Worm (Caenorhabditis elegans) whole organism, L4/young adult: ENCODE measurements around the gene Y73C8C.3.

Experiments
- W03F9.2 ChIP-seq: fragments of 150-350 bp; optimal IDR thresholded peaks from 2 replicates; lab custom pipeline; 2014; ENCODE audit warnings: missing biosample characterization, missing genetic modification characterization
- dao-5 ChIP-seq: sonication (generic microtip); optimal IDR thresholded peaks from 2 replicates; lab custom pipeline; 2016; ENCODE audit warnings: missing genotype, missing genetic modification characterization, moderate library complexity, missing compliant biosample characterization
- him-1 ChIP-seq: sonication (generic microtip); optimal IDR thresholded peaks from 2 replicates; lab custom pipeline; 2016; ENCODE audit warnings: missing genotype, missing genetic modification reagents, missing genetic modification characterization, missing compliant biosample characterization

Gene Y73C8C.3

ce11 chrV:3144494-3144893 lies 29.4 kb downstream of the Y73C8C.3 start, which contains the start of gene srab-10:
Gene srab-10 (minus strand): TSS chrV:3144594.
- TF ChIP-seq W03F9.2 (tag; lab: Kevin White, UChicago) (no peak), dao-5 (no peak), him-1 (tag; lab: Kevin White, UChicago) (no peak)

ce11 chrV:3145241-3145640 lies 30.2 kb downstream of the Y73C8C.3 start:
- TF ChIP-seq him-1 (tag; lab: Kevin White, UChicago) (no peak), dao-5 (no peak), W03F9.2 (tag; lab: Kevin White, UChicago) (no peak)

ce11 chrV:3146932-3147331 lies 31.9 kb downstream of the Y73C8C.3 start, which contains the start of gene srab-11:
Gene srab-11 (minus strand): TSS chrV:3147032.
- TF ChIP-seq dao-5 (no peak), him-1 (tag; lab: Kevin White, UChicago) (no peak), W03F9.2 (tag; lab: Kevin White, UChicago) (no peak)

ce11 chrV:3149910-3150428 lies 34.9 kb downstream of the Y73C8C.3 start:
- TF ChIP-seq dao-5 (no peak), him-1 (tag; lab: Kevin White, UChicago) (no peak), W03F9.2 (tag; lab: Kevin White, UChicago) (no peak)

- TF ChIP-seq W03F9.2 (tag; lab: Kevin White, UChicago) (no peak), dao-5 (no peak), him-1 (tag; lab: Kevin White, UChicago) (no peak)
Observed at ce11 chrV:3151862-3152261, 36.8 kb downstream of the Y73C8C.3 start, which contains the start of gene srab-6. Gene srab-6 (minus strand): TSS chrV:3151962.

ce11 chrV:3155072-3155471 lies 40.0 kb downstream of the Y73C8C.3 start, which contains the start of gene srab-7:
Gene srab-7 (minus strand): TSS chrV:3155172.
- TF ChIP-seq dao-5 (no peak), him-1 (tag; lab: Kevin White, UChicago) (no peak), W03F9.2 (tag; lab: Kevin White, UChicago) (no peak)

ce11 chrV:3156786-3157185 lies 41.7 kb downstream of the Y73C8C.3 start, which contains the start of gene exh-1:
Gene exh-1 (plus strand): TSS chrV:3157086.
- no peak for TF ChIP-seq dao-5
- TF ChIP-seq W03F9.2 (tag; lab: Kevin White, UChicago), result no peak
- no peak for TF ChIP-seq him-1 (tag; lab: Kevin White, UChicago)

- no peak for TF ChIP-seq dao-5
- no peak for TF ChIP-seq him-1 (tag; lab: Kevin White, UChicago)
- no peak for TF ChIP-seq W03F9.2 (tag; lab: Kevin White, UChicago)
Observed at ce11 chrV:3158379-3158778, 43.3 kb downstream of the Y73C8C.3 start.

ce11 chrV:3159252-3159651 lies 44.2 kb downstream of the Y73C8C.3 start, which contains the start of gene C36C5.12:
Gene C36C5.12 (minus strand): TSS chrV:3159352.
- TF ChIP-seq him-1 (tag; lab: Kevin White, UChicago), result no peak
- no peak for TF ChIP-seq W03F9.2 (tag; lab: Kevin White, UChicago)
- no peak for TF ChIP-seq dao-5

ce11 chrV:3162299-3162698 lies 47.2 kb downstream of the Y73C8C.3 start:
- TF ChIP-seq W03F9.2 (tag; lab: Kevin White, UChicago) (no peak), dao-5 (no peak), him-1 (tag; lab: Kevin White, UChicago) (no peak)

ce11 chrV:3163143-3163542 lies 48.1 kb downstream of the Y73C8C.3 start:
- TF ChIP-seq him-1 (tag; lab: Kevin White, UChicago) (no peak), dao-5 (no peak), W03F9.2 (tag; lab: Kevin White, UChicago) (no peak)

- TF ChIP-seq W03F9.2 (tag; lab: Kevin White, UChicago), result no peak
- TF ChIP-seq dao-5, result no peak
- TF ChIP-seq him-1 (tag; lab: Kevin White, UChicago), result no peak
Observed at ce11 chrV:3165438-3165837, 50.4 kb downstream of the Y73C8C.3 start, which contains the start of gene C36C5.14. Gene C36C5.14 (minus strand): TSS chrV:3165538.

ce11 chrV:3166260-3166659 lies 51.2 kb downstream of the Y73C8C.3 start, which contains the start of gene C36C5.4:
Gene C36C5.4 (plus strand): TSS chrV:3166560.
- TF ChIP-seq him-1 (tag; lab: Kevin White, UChicago) (no peak), dao-5 (no peak), W03F9.2 (tag; lab: Kevin White, UChicago) (no peak)
